Fruit fly (Drosophila melanogaster) whole organism, adult: Measurements from ENCODE around the gene CG14610.

Experiments
- CG7045 ChIP-seq: fragments of 200-800 bp; sonication (Bioruptor generic); optimal IDR thresholded peaks from 2 replicates; lab custom pipeline; 2017; ENCODE audit warnings: missing biosample characterization, mild to moderate bottlenecking, missing genetic modification characterization
- CG7101 ChIP-seq: fragments of 200-800 bp; sonication (Bioruptor generic); optimal IDR thresholded peaks from 2 replicates; lab custom pipeline; 2018; ENCODE audit warnings: missing biosample characterization, mild to moderate bottlenecking, missing genetic modification characterization, moderate library complexity
- Crg-1 ChIP-seq: fragments of 200-800 bp; sonication (Bioruptor generic); optimal IDR thresholded peaks from 2 replicates; lab custom pipeline; 2016; ENCODE audit warnings: missing biosample characterization, missing genetic modification characterization
- Mnt ChIP-seq: fragments of 200-800 bp; sonication (Bioruptor generic); optimal IDR thresholded peaks from 2 replicates; lab custom pipeline; 2016; ENCODE audit warnings: missing biosample characterization, mild to moderate bottlenecking, missing genetic modification characterization
- cic ChIP-seq: fragments of 200-800 bp; sonication (Bioruptor generic); optimal IDR thresholded peaks from 2 replicates; lab custom pipeline; 2017; ENCODE audit warnings: missing biosample characterization, mild to moderate bottlenecking, missing genetic modification characterization, moderate library complexity
- cnc ChIP-seq, 2 experiments: fragments of >200 bp; optimal IDR thresholded peaks; 2 replicates each; lab custom pipeline; 2017
- ovo ChIP-seq: fragments of 200-800 bp; sonication (Bioruptor generic); optimal IDR thresholded peaks from 2 replicates; lab custom pipeline; 2016; ENCODE audit warnings: missing biosample characterization, missing genetic modification characterization

DNA sequence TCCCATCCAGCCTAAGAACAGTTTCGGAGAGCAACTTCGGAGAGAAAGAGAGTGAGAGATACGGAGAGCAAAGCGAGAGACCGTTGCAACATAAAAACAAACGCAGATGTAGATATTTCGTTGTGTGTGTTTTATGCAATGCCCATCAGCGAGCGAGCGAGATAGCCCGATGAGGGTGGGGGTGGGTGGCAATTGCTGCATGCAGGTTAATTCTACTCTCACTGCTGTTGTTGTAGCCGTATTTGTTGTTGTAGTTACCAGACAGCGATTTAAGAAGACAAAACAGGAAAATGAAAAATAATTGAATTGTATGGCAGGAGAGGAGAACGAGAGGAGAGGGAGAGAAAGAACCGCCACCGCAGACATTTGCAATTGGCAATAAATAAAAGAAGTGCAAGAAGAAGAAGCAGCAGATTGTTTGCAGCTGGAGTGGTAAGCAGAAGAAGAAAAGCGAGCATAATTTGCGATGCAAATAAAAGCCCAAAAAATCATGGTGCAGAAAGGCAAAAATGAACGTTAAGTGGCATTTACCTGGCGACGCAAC, 34.3 kb downstream of the CG14610 start:
- TF ChIP-seq CG7101: no peak
- TF ChIP-seq CG7045: no peak
- no peak for TF ChIP-seq Mnt (GFP tag; lab: Kevin White, UChicago)
- TF ChIP-seq ovo: no peak
- no peak for TF ChIP-seq cnc (optimal IDR thresholded peaks at IDR 0.05; lab: Kevin White, UChicago)
- no peak for TF ChIP-seq Crg-1
- TF ChIP-seq cic (GFP tag; lab: Kevin White, UChicago): no peak
